Fruit fly (Drosophila melanogaster) S2 (cell line): ENCODE results near the gene CG13023.

Source experiments
- CG8478 ChIP-seq: fragments of >200 bp; optimal IDR thresholded peaks from 2 replicates; lab custom pipeline; 2018
- CTCF ChIP-seq, 2 experiments: fragments of >200 bp; optimal IDR thresholded peaks; 2 replicates each; lab custom pipeline; 2018

DNA sequence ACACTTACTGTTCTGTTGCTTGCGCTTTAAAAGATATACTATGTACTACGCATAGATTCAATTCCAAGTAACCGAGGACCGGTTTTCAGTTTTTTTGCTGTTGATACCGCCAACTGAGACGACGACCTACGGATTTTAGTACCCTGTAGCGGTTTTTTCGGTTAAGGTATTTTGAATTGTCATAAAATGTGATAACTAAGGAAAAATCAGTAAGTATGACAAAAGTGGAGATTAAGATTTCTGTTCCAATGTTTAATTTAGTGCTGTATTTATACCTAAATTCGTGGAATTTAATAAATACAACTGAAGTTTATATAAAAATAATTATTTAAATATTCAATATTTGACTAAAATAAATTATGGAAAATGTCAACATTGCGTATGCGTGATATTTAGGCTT lies 46.1 kb downstream of the CG13023 start:
- no peak for TF ChIP-seq CG8478 (lab: Kevin White, UChicago)
- TF ChIP-seq CTCF (optimal IDR thresholded peaks at IDR 0.05; lab: Kevin White, UChicago), result no peak
